Worm (Caenorhabditis elegans) whole organism, L2 larva: ENCODE results near the gene K11H12.11.

ENCODE experiments used
- aly-2 ChIP-seq: fragments of 150-350 bp; optimal IDR thresholded peaks from 2 replicates; lab custom pipeline; 2014; ENCODE audit warnings: missing biosample characterization, missing genetic modification characterization
- ceh-16 ChIP-seq: fragments of 150-350 bp; optimal IDR thresholded peaks from 2 replicates; lab custom pipeline; 2014; ENCODE audit warnings: missing biosample characterization, missing genetic modification characterization
- ceh-82 ChIP-seq: fragments of 150-350 bp; optimal IDR thresholded peaks from 2 replicates; lab custom pipeline; 2014; ENCODE audit warnings: missing biosample characterization, missing genetic modification characterization
- egl-27 ChIP-seq: sonication (generic microtip); optimal IDR thresholded peaks from 3 replicates; lab custom pipeline; 2017; ENCODE audit warnings: missing biosample characterization, missing genetic modification reagents, missing genetic modification characterization
- elt-3 ChIP-seq: sonication (generic microtip); optimal IDR thresholded peaks from 2 replicates; lab custom pipeline; 2017; ENCODE audit warnings: missing biosample characterization, missing genetic modification characterization
- lin-39 ChIP-seq: fragments of 150-350 bp; optimal IDR thresholded peaks from 2 replicates; lab custom pipeline; 2014; ENCODE audit warnings: missing biosample characterization, missing genetic modification reagents, missing genetic modification characterization
- mbf-1 ChIP-seq: sonication (generic microtip); optimal IDR thresholded peaks from 2 replicates; lab custom pipeline; 2017; ENCODE audit warnings: missing biosample characterization, missing genetic modification characterization
- mdl-1 ChIP-seq, 2 experiments: fragments of 150-350 bp in 1 of 2; sonication (generic microtip) in 1 of 2; optimal IDR thresholded peaks; 2 replicates each; lab custom pipeline; 2017; ENCODE audit warnings: missing biosample characterization in 2 of 2, missing genetic modification characterization in 2 of 2
- nhr-10 ChIP-seq: sonication (generic microtip); optimal IDR thresholded peaks from 2 replicates; lab custom pipeline; 2017; ENCODE audit warnings: missing biosample characterization, missing genetic modification characterization
- peb-1 ChIP-seq: fragments of 150-350 bp; optimal IDR thresholded peaks from 2 replicates; lab custom pipeline; 2014; ENCODE audit warnings: missing biosample characterization, missing genetic modification characterization
- sem-4 ChIP-seq: fragments of 150-350 bp; optimal IDR thresholded peaks from 2 replicates; lab custom pipeline; 2014; ENCODE audit warnings: missing biosample characterization, missing genetic modification reagents, missing genetic modification characterization
- unc-62 ChIP-seq: fragments of 150-350 bp; optimal IDR thresholded peaks from 2 replicates; lab custom pipeline; 2014; ENCODE audit warnings: missing biosample characterization, missing genetic modification reagents, missing genetic modification characterization

ce11 chrIV:625947-626548, 44.3 kb downstream of the K11H12.11 start:
- TF ChIP-seq aly-2 (tag; lab: Kevin White, UChicago), result no peak
- no peak for TF ChIP-seq elt-3
- no peak for TF ChIP-seq sem-4
- TF ChIP-seq ceh-16 (tag; lab: Kevin White, UChicago), result no peak
- TF ChIP-seq unc-62 (GFP tag; lab: Kevin White, UChicago), result no peak
- TF ChIP-seq peb-1, result no peak
- TF ChIP-seq mdl-1 (tag; optimal IDR thresholded peaks at IDR 0.05; lab: Kevin White, UChicago), result no peak
- TF ChIP-seq egl-27 (tag; lab: Kevin White, UChicago), result no peak
- no peak for TF ChIP-seq nhr-10 (tag; lab: Kevin White, UChicago)
- no peak for TF ChIP-seq ceh-82 (tag; lab: Kevin White, UChicago)
- no peak for TF ChIP-seq lin-39 (tag; lab: Kevin White, UChicago)
- no peak for TF ChIP-seq mbf-1 (tag; lab: Kevin White, UChicago)
